Worm (Caenorhabditis elegans): ENCODE data around the gene sma-4.

sma-4 gene

ce11 chrIII:5826895-5827437, 10.9 kb downstream of the sma-4 start (continued):
- TF ChIP-seq ceh-28 (tag; optimal IDR thresholded peaks at IDR 0.05): no peak
- no peak for TF ChIP-seq dmd-9 (GFP tag; IDR thresholded peaks at IDR 0.05)
- TF ChIP-seq mxl-2 (GFP tag; conservative IDR thresholded peaks at IDR 0.05): no peak

DNA sequence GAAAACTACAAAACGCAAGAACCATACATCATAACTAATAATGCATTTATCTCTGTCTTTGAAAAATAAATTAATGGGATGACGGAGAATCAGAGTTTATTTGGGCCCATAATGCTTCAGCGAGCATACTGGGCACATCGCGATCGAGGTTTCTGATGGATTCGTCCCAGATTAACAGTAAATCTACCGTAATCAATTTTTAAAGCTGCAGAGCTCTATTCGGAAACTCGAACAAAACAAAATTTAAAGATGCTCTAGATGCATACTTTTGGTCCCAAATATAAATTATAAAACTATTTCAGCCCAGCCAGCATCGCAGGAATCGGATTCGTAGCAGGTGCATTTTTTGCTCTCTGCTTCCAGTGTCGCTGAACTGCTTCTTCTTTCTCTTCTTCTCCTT, 12.0 kb downstream of the sma-4 start:
- TF ChIP-seq tra-1 (GFP tag; IDR thresholded peaks at IDR 0.05) (0 out of 2 replicates have a peak, but pooled peaks have one; percentile 11), F49E8.2 (tag; optimal IDR thresholded peaks at IDR 0.05; ENCODE audit: borderline replicate concordance) (no peak), hif-1 (tag; optimal IDR thresholded peaks at IDR 0.05) (no peak), hlh-11 (tag; optimal IDR thresholded peaks at IDR 0.05) (peak; percentile 5), ceh-28 (tag; optimal IDR thresholded peaks at IDR 0.05) (no peak), lim-7 (GFP tag; IDR thresholded peaks at IDR 0.05) (peak; percentile 56; the same call in 1 of the 2 replicates), madf-5 (GFP tag; IDR thresholded peaks at IDR 0.05) (0 out of 4 replicates have a peak, but pooled peaks of 1 of the 2 experiments have one; percentile 56), F44E2.7 (GFP tag; IDR thresholded peaks at IDR 0.05) (no peak), hmg-1.1 (GFP tag; IDR thresholded peaks at IDR 0.05) (0 out of 2 replicates have a peak, but pooled peaks have one; percentile 30), nhr-6 (tag; optimal IDR thresholded peaks at IDR 0.05) (no peak), ZK337.2 (GFP tag; IDR thresholded peaks at IDR 0.05) (no peak), egl-43 (GFP tag; IDR thresholded peaks at IDR 0.05) (0 out of 2 replicates have a peak, but pooled peaks have one; percentile 44), dmd-8 (GFP tag; IDR thresholded peaks at IDR 0.05) (no peak), F26F4.8 (GFP tag; conservative IDR thresholded peaks at IDR 0.05) (no peak), Y75B8A.6 (GFP tag; IDR thresholded peaks at IDR 0.05) (no peak), mdt-29 (GFP tag; IDR thresholded peaks at IDR 0.05) (0 out of 2 replicates have a peak, but pooled peaks have one; percentile 19), spr-1 (tag; optimal IDR thresholded peaks at IDR 0.05) (no peak), Y48G9A.11 (GFP tag; IDR thresholded peaks at IDR 0.05) (0 out of 2 replicates have a peak, but pooled peaks have one; percentile 31), T26A8.4 (GFP tag; IDR thresholded peaks at IDR 0.05) (peak; percentile 31; the same call in 1 of the 2 replicates), lin-38 (GFP tag; IDR thresholded peaks at IDR 0.05) (0 out of 2 replicates have a peak, but pooled peaks have one; percentile 6), tag-97 (GFP tag; IDR thresholded peaks at IDR 0.05) (no peak)

DNA sequence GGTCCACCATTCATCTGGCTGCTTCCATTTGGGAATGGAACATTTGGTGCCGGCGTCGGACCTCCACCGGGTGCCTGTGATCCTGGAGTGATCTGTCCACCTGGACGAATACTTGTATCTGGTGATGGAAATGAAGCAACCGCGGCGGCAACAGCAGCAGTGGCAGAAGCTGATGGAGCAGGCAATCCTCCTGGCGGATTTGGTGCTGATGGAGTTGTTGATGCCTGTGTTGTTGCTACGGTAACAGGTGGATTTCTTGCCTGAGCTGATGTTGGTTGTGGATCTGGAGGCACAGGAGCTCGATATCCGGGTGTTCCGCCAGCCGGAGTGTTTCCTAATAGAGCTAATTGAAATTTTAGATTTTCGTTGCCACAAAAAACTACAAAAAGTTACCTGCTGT, 16.4 kb downstream of the sma-4 start:
- TF ChIP-seq lim-7 (GFP tag; IDR thresholded peaks at IDR 0.05): no peak
- no peak for TF ChIP-seq Y48G9A.11 (GFP tag; IDR thresholded peaks at IDR 0.05)
- no peak for TF ChIP-seq ctbp-1 (GFP tag; IDR thresholded peaks at IDR 0.05)
- TF ChIP-seq daf-16 (GFP tag; optimal IDR thresholded peaks at IDR 0.05): no peak
- no peak for TF ChIP-seq daf-16 (tag; optimal IDR thresholded peaks at IDR 0.05)
- TF ChIP-seq lir-3 (tag; optimal IDR thresholded peaks at IDR 0.05): no peak
- TF ChIP-seq mes-2 (tag; optimal IDR thresholded peaks at IDR 0.05; ENCODE audit: poor library complexity, severe bottlenecking): no peak
- TF ChIP-seq ceh-62 (tag; optimal IDR thresholded peaks at IDR 0.05): no peak
- peak; percentile 85 for TF ChIP-seq aha-1 (tag)
- peak in 1 of 2 experiments; percentile 79 for TF ChIP-seq unc-62 (GFP tag; optimal IDR thresholded peaks at IDR 0.05 in 1 of 2)
- no peak for TF ChIP-seq unc-62 (tag; optimal IDR thresholded peaks at IDR 0.05)
- TF ChIP-seq ztf-11 (tag; optimal IDR thresholded peaks at IDR 0.05): no peak
- peak; percentile 52; the same call in 1 of the 2 replicates for TF ChIP-seq egl-43 (GFP tag; IDR thresholded peaks at IDR 0.05)
- no peak for TF ChIP-seq ZK546.5 (tag; optimal IDR thresholded peaks at IDR 0.05)
- no peak for TF ChIP-seq daf-12 (tag; optimal IDR thresholded peaks at IDR 0.05)
- TF ChIP-seq set-16 (GFP tag; IDR thresholded peaks at IDR 0.05): peak; percentile 71
- no peak for TF ChIP-seq zag-1 (tag; optimal IDR thresholded peaks at IDR 0.05)
- TF ChIP-seq unc-39 (tag; optimal IDR thresholded peaks at IDR 0.05): no peak
- TF ChIP-seq nhr-77 (tag; optimal IDR thresholded peaks at IDR 0.05): no peak
- no peak for TF ChIP-seq F10B5.3 (tag; optimal IDR thresholded peaks at IDR 0.05)
- no peak for TF ChIP-seq F37D6.2 (tag; optimal IDR thresholded peaks at IDR 0.05)
- TF ChIP-seq egl-27 (tag; optimal IDR thresholded peaks at IDR 0.05): no peak
- no peak for TF ChIP-seq ces-1 (GFP tag; optimal IDR thresholded peaks at IDR 0.05)
- TF ChIP-seq nhr-76 (tag; optimal IDR thresholded peaks at IDR 0.05): no peak
- no peak for TF ChIP-seq lsy-2 (tag; optimal IDR thresholded peaks at IDR 0.05)
- no peak for TF ChIP-seq T20F7.1 (GFP tag; optimal IDR thresholded peaks at IDR 0.05)
- no peak for TF ChIP-seq daf-19 (GFP tag; conservative IDR thresholded peaks at IDR 0.05)
- TF ChIP-seq rbr-2 (tag; optimal IDR thresholded peaks at IDR 0.05): no peak
- TF ChIP-seq F26F4.8 (GFP tag; conservative IDR thresholded peaks at IDR 0.05): no peak
- no peak for TF ChIP-seq snpc-4 (tag; optimal IDR thresholded peaks at IDR 0.05)
